Worm (Caenorhabditis elegans): ENCODE results near the gene C47E8.4.

DNA sequence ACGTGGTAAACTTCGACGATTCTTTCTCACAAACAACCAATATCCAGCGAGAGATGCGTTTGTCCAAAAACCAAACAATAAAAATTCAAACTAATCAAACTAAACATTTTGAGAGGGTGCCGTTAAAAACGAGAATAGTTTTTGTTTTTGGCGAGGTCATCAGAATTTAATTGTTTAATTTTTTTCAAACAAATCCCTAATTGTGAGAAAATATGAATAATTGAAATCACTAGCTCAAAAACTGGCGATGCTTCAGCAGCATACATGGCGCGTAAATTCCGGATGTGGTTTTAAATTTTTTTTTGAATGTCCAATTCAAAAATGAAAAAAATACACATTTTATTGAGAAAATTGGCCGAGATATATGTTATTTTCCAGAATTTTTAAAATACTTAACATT, 34.2 kb upstream of the C47E8.4 start, which contains the start of gene R08A2.1:
- TF ChIP-seq nhr-76 (tag; optimal IDR thresholded peaks at IDR 0.05) (no peak), ham-2 (GFP tag; optimal IDR thresholded peaks at IDR 0.05) (no peak), pha-4 (tag; optimal IDR thresholded peaks at IDR 0.05) (no peak), snpc-4 (tag; optimal IDR thresholded peaks at IDR 0.05) (no peak), unc-120 (tag; optimal IDR thresholded peaks at IDR 0.05; ENCODE audit: poor library complexity, severe bottlenecking) (no peak), lin-13 (tag; optimal IDR thresholded peaks at IDR 0.05) (no peak), elt-3 (tag; optimal IDR thresholded peaks at IDR 0.05) (no peak)

Measured in whole organism, mixed stage, embryonic.